Fruit fly (Drosophila melanogaster) whole organism, embryonic: ENCODE data around the gene CG2617.

Source experiments
- Ada2b ChIP-seq: fragments of 200-800 bp; sonication (Bioruptor generic); IDR thresholded peaks from 2 replicates; pipeline ENCODE4 v1.3.6; 2022; ENCODE audit warnings: missing biosample characterization, missing genetic modification characterization
- CG10979 ChIP-seq: fragments of 200-800 bp; sonication (Bioruptor generic); optimal IDR thresholded peaks from 2 replicates; lab custom pipeline; 2018; ENCODE audit warnings: missing biosample characterization, mild to moderate bottlenecking, missing genetic modification characterization, moderate library complexity
- CG11093 ChIP-seq: fragments of 200-800 bp; sonication (Bioruptor generic); IDR thresholded peaks from 3 replicates; pipeline ENCODE4 v1.3.6; 2022; ENCODE audit warnings: missing biosample characterization, missing genetic modification characterization
- CG11504 ChIP-seq: fragments of 200-800 bp; sonication (Bioruptor generic); optimal IDR thresholded peaks from 3 replicates; lab custom pipeline; 2019; ENCODE audit warnings: missing biosample characterization, mild to moderate bottlenecking, missing genetic modification characterization, moderate library complexity
- CG11723 ChIP-seq: fragments of 200-800 bp; sonication (Bioruptor generic); optimal IDR thresholded peaks from 2 replicates; lab custom pipeline; 2017; ENCODE audit warnings: missing biosample characterization, mild to moderate bottlenecking, missing genetic modification characterization
- CG12391 ChIP-seq: fragments of 200-800 bp; sonication (Bioruptor generic); optimal IDR thresholded peaks from 3 replicates; lab custom pipeline; 2018; ENCODE audit warnings: missing biosample characterization, mild to moderate bottlenecking, missing genetic modification characterization, moderate library complexity
- CG13296 ChIP-seq: fragments of 200-800 bp; sonication (Bioruptor generic); optimal IDR thresholded peaks from 3 replicates; lab custom pipeline; 2018; ENCODE audit warnings: missing biosample characterization, mild to moderate bottlenecking, missing genetic modification characterization
- CG14965 ChIP-seq: fragments of 200-800 bp; sonication (Bioruptor generic); optimal IDR thresholded peaks from 2 replicates; lab custom pipeline; 2016; ENCODE audit warnings: missing biosample characterization, missing genetic modification characterization, borderline replicate concordance
- CG1529 ChIP-seq: fragments of 200-800 bp; sonication (Bioruptor generic); optimal IDR thresholded peaks from 3 replicates; lab custom pipeline; 2018; ENCODE audit warnings: missing biosample characterization, missing genetic modification characterization
- CG16813 ChIP-seq: fragments of 200-800 bp; sonication (Bioruptor generic); IDR thresholded peaks from 3 replicates; pipeline ENCODE4 v1.3.6; 2022; ENCODE audit warnings: missing biosample characterization, missing genetic modification characterization; ENCODE audit not compliant: partially characterized antibody
- CG16863 ChIP-seq: fragments of 200-800 bp; sonication (Bioruptor generic); optimal IDR thresholded peaks from 3 replicates; lab custom pipeline; 2016; ENCODE audit warnings: missing biosample characterization, missing genetic modification characterization
- CG1792 ChIP-seq: fragments of 200-800 bp; sonication (Bioruptor generic); optimal IDR thresholded peaks from 2 replicates; lab custom pipeline; 2016; ENCODE audit warnings: missing biosample characterization, missing genetic modification characterization
- CG2202 ChIP-seq: fragments of 200-800 bp; sonication (Bioruptor generic); optimal IDR thresholded peaks from 2 replicates; lab custom pipeline; 2018; ENCODE audit warnings: missing biosample characterization, mild to moderate bottlenecking, missing genetic modification characterization
- CG30020 ChIP-seq: fragments of 200-800 bp; optimal IDR thresholded peaks from 2 replicates; lab custom pipeline; 2019; ENCODE audit warnings: missing biosample characterization, mild to moderate bottlenecking, missing genetic modification characterization, moderate library complexity
- CG33557 ChIP-seq: fragments of 200-800 bp; sonication (Bioruptor generic); optimal IDR thresholded peaks from 2 replicates; lab custom pipeline; 2019; ENCODE audit warnings: missing biosample characterization, mild to moderate bottlenecking, missing genetic modification characterization, moderate library complexity
- CG42726 ChIP-seq: fragments of 200-800 bp; sonication (Bioruptor generic); IDR thresholded peaks from 2 replicates; pipeline ENCODE4 v1.3.6; 2022; ENCODE audit warnings: missing biosample characterization, missing genetic modification characterization; ENCODE audit not compliant: partially characterized antibody
- CG4617 ChIP-seq: fragments of 200-800 bp; sonication (Bioruptor generic); optimal IDR thresholded peaks from 3 replicates; lab custom pipeline; 2016; ENCODE audit warnings: missing biosample characterization, missing genetic modification characterization, borderline replicate concordance
- CG5245 ChIP-seq: fragments of 200-800 bp; sonication (Bioruptor generic); optimal IDR thresholded peaks from 3 replicates; lab custom pipeline; 2016; ENCODE audit warnings: missing biosample characterization, missing genetic modification characterization
- CG6175 ChIP-seq: fragments of 200-800 bp; sonication (Bioruptor generic); IDR thresholded peaks from 3 replicates; pipeline ENCODE4 v1.3.6; 2022; ENCODE audit warnings: missing biosample characterization, missing genetic modification characterization
- CG8924 ChIP-seq: fragments of 200-800 bp; optimal IDR thresholded peaks from 3 replicates; lab custom pipeline; 2019; ENCODE audit warnings: missing biosample characterization, mild to moderate bottlenecking, missing genetic modification characterization, moderate library complexity
- CG9932 ChIP-seq: fragments of 200-800 bp; sonication (Bioruptor generic); IDR thresholded peaks from 2 replicates; pipeline ENCODE4 v1.3.6; 2022; ENCODE audit warnings: missing biosample characterization, missing genetic modification characterization
- D19A ChIP-seq: fragments of 200-800 bp; optimal IDR thresholded peaks from 3 replicates; lab custom pipeline; 2019; ENCODE audit warnings: missing biosample characterization, mild to moderate bottlenecking, missing genetic modification characterization, moderate library complexity
- Dip2 ChIP-seq: fragments of 200-800 bp; sonication (Bioruptor generic); IDR thresholded peaks from 2 replicates; pipeline ENCODE4 v1.3.6; 2022; ENCODE audit warnings: missing biosample characterization, missing genetic modification characterization
- Doc3 ChIP-seq: fragments of 200-800 bp; sonication (Bioruptor generic); IDR thresholded peaks from 3 replicates; pipeline ENCODE4 v1.3.6; 2022; ENCODE audit warnings: missing biosample characterization, missing genetic modification characterization; ENCODE audit not compliant: partially characterized antibody
- E2f2 ChIP-seq: fragments of 200-800 bp; sonication (Bioruptor generic); IDR thresholded peaks from 2 replicates; pipeline ENCODE4 v1.3.6; 2022; ENCODE audit warnings: missing biosample characterization, missing genetic modification characterization
- Eip74EF ChIP-seq, 2 experiments: fragments of 200-800 bp in 1 of 2; fragments of >200 bp in 1 of 2; sonication (Bioruptor generic) in 1 of 2; optimal IDR thresholded peaks; 2 replicates each; lab custom pipeline; 2017 to 2019; ENCODE audit warnings: missing biosample characterization in 2 of 2, missing genetic modification characterization in 2 of 2, mild to moderate bottlenecking in 1 of 2, moderate library complexity in 1 of 2
- Elba2 ChIP-seq: fragments of 200-800 bp; sonication (Bioruptor generic); optimal IDR thresholded peaks from 3 replicates; lab custom pipeline; 2016; ENCODE audit warnings: missing biosample characterization, missing genetic modification characterization
- H15 ChIP-seq: fragments of 200-800 bp; sonication (Bioruptor generic); IDR thresholded peaks from 3 replicates; pipeline ENCODE4 v1.3.6; 2022; ENCODE audit warnings: missing biosample characterization, missing genetic modification characterization
- HLH4C ChIP-seq: fragments of 200-800 bp; sonication (Bioruptor generic); IDR thresholded peaks from 3 replicates; pipeline ENCODE4 v1.3.6; 2022; ENCODE audit warnings: missing biosample characterization, missing genetic modification characterization; ENCODE audit not compliant: partially characterized antibody
- Lhr ChIP-seq: fragments of 200-800 bp; sonication (Bioruptor generic); optimal IDR thresholded peaks from 3 replicates; lab custom pipeline; 2017; ENCODE audit warnings: mild to moderate bottlenecking, missing biosample characterization, missing genetic modification reagents, missing genetic modification characterization
- Lim3 ChIP-seq: fragments of 200-800 bp; sonication (Bioruptor generic); IDR thresholded peaks from 2 replicates; pipeline ENCODE4 v1.3.6; 2022; ENCODE audit warnings: missing biosample characterization, missing genetic modification characterization
- NK7.1 ChIP-seq: fragments of 200-800 bp; sonication (Bioruptor generic); optimal IDR thresholded peaks from 3 replicates; lab custom pipeline; 2016; ENCODE audit warnings: missing biosample characterization, missing genetic modification characterization
- Poxn ChIP-seq: fragments of 200-800 bp; sonication (Bioruptor generic); IDR thresholded peaks from 2 replicates; pipeline ENCODE4 v1.3.6; 2022; ENCODE audit warnings: missing biosample characterization, missing genetic modification characterization
- cad ChIP-seq: fragments of >200 bp; optimal IDR thresholded peaks from 2 replicates; lab custom pipeline; 2017; ENCODE audit warnings: missing biosample characterization, missing genetic modification characterization
- chif ChIP-seq, 2 experiments: fragments of 200-800 bp; sonication (Bioruptor generic); optimal IDR thresholded peaks; 3 replicates each; lab custom pipeline; 2016; ENCODE audit warnings: missing biosample characterization in 2 of 2, missing genetic modification characterization in 2 of 2
- croc ChIP-seq: fragments of 200-800 bp; sonication (Bioruptor generic); conservative IDR thresholded peaks from 3 replicates; pipeline ENCODE4 v1.3.6; 2022; ENCODE audit warnings: missing biosample characterization, missing genetic modification characterization
- fd64A ChIP-seq: fragments of 200-800 bp; sonication (Bioruptor generic); optimal IDR thresholded peaks from 3 replicates; lab custom pipeline; 2018; ENCODE audit warnings: missing biosample characterization, mild to moderate bottlenecking, missing genetic modification characterization
- gfzf ChIP-seq: fragments of 200-800 bp; sonication (Bioruptor generic); optimal IDR thresholded peaks from 2 replicates; lab custom pipeline; 2016; ENCODE audit warnings: missing biosample characterization, mild to moderate bottlenecking, missing genetic modification characterization, moderate library complexity
- hb ChIP-seq: fragments of 200-800 bp; sonication (Bioruptor generic); IDR thresholded peaks from 3 replicates; pipeline ENCODE4 v1.3.6; 2022; ENCODE audit warnings: missing biosample characterization, missing genetic modification characterization; ENCODE audit not compliant: partially characterized antibody
- ken ChIP-seq: fragments of 200-800 bp; sonication (Bioruptor generic); IDR thresholded peaks from 3 replicates; pipeline ENCODE4 v1.3.6; 2022; ENCODE audit warnings: missing biosample characterization, missing genetic modification characterization
- knrl ChIP-seq: fragments of 200-800 bp; sonication (Bioruptor generic); IDR thresholded peaks from 3 replicates; pipeline ENCODE4 v1.3.6; 2022; ENCODE audit warnings: missing biosample characterization, missing genetic modification characterization; ENCODE audit not compliant: partially characterized antibody
- maf-S ChIP-seq: fragments of 200-800 bp; sonication (Bioruptor generic); optimal IDR thresholded peaks from 2 replicates; lab custom pipeline; 2016; ENCODE audit warnings: missing biosample characterization, missing genetic modification characterization
- nerfin-2 ChIP-seq: fragments of 200-800 bp; sonication (Bioruptor generic); IDR thresholded peaks from 2 replicates; pipeline ENCODE4 v1.3.6; 2022; ENCODE audit warnings: missing biosample characterization, missing genetic modification characterization; ENCODE audit not compliant: partially characterized antibody
- pita ChIP-seq: fragments of 200-800 bp; sonication (Bioruptor generic); optimal IDR thresholded peaks from 2 replicates; lab custom pipeline; 2017; ENCODE audit warnings: missing biosample characterization, mild to moderate bottlenecking, missing genetic modification characterization
- salm ChIP-seq: fragments of 200-800 bp; sonication (Bioruptor generic); optimal IDR thresholded peaks from 2 replicates; lab custom pipeline; 2018; ENCODE audit warnings: missing biosample characterization, mild to moderate bottlenecking, missing genetic modification characterization
- slou ChIP-seq: fragments of 200-800 bp; sonication (Bioruptor generic); optimal IDR thresholded peaks from 3 replicates; lab custom pipeline; 2016; ENCODE audit warnings: missing biosample characterization, missing genetic modification characterization
- tx ChIP-seq: fragments of 200-800 bp; sonication (Bioruptor generic); optimal IDR thresholded peaks from 2 replicates; lab custom pipeline; 2016; ENCODE audit warnings: missing biosample characterization, missing genetic modification characterization
- usp ChIP-seq: fragments of >200 bp; optimal IDR thresholded peaks from 2 replicates; lab custom pipeline; 2017; ENCODE audit warnings: missing biosample characterization, missing genetic modification characterization

Gene CG2617

dm6 chr2L:20714468-20715404, 32.6 kb downstream of the CG2617 start, which contains the start of gene Hr38 (continued):
- TF ChIP-seq CG4617 (GFP tag; lab: Kevin White, UChicago) (no peak), CG11504 (tag; lab: Kevin White, UChicago) (peak; percentile 68), nerfin-2 (no peak), CG5245 (GFP tag; lab: Kevin White, UChicago) (no peak), Lim3 (GFP tag; lab: Robert Waterston, UW) (no peak), slou (GFP tag; lab: Kevin White, UChicago) (no peak), CG30020 (tag; lab: Kevin White, UChicago) (no peak), chif (GFP tag; optimal IDR thresholded peaks at IDR 0.05; lab: Kevin White, UChicago) (no peak), CG1529 (GFP tag; lab: Kevin White, UChicago) (no peak), CG11723 (GFP tag; lab: Kevin White, UChicago) (no peak), knrl (GFP tag; lab: Robert Waterston, UW) (no peak; the same call in 2 of the 3 replicates), CG9932 (GFP tag; lab: Robert Waterston, UW) (no peak; the same call in 1 of the 2 replicates), pita (GFP tag; lab: Kevin White, UChicago) (no peak), CG8924 (tag; lab: Kevin White, UChicago) (peak; percentile 27), CG2202 (tag; lab: Kevin White, UChicago) (no peak), NK7.1 (GFP tag; lab: Kevin White, UChicago) (no peak), E2f2 (GFP tag; lab: Robert Waterston, UW) (no peak), tx (GFP tag; lab: Kevin White, UChicago) (no peak), CG12391 (no peak), HLH4C (GFP tag; lab: Robert Waterston, UW) (no peak; the same call in 2 of the 3 replicates), Ada2b (no peak), hb (GFP tag; lab: Robert Waterston, UW) (no peak), CG13296 (GFP tag; lab: Kevin White, UChicago) (peak; percentile 50), croc (GFP tag; lab: Robert Waterston, UW) (no peak), fd64A (GFP tag; lab: Kevin White, UChicago) (no peak), CG6175 (no peak), D19A (tag; lab: Kevin White, UChicago) (peak; percentile 13), usp (no peak), H15 (no peak), maf-S (GFP tag; lab: Kevin White, UChicago) (no peak), cad (GFP tag; lab: Kevin White, UChicago) (no peak), ken (GFP tag; lab: Robert Waterston, UW) (no peak), CG14965 (GFP tag; lab: Kevin White, UChicago) (no peak), CG16813 (no peak), CG33557 (peak; percentile 30), Lhr (GFP tag; lab: Kevin White, UChicago) (no peak), CG16863 (no peak), Elba2 (GFP tag; lab: Kevin White, UChicago) (no peak), Eip74EF (GFP tag; optimal IDR thresholded peaks at IDR 0.05; lab: Kevin White, UChicago) (no peak), CG42726 (GFP tag; lab: Robert Waterston, UW) (0 out of 2 replicates have a peak, but pooled peaks have one; percentile 25), CG11093 (GFP tag; lab: Robert Waterston, UW) (no peak), CG1792 (GFP tag; lab: Kevin White, UChicago) (no peak), CG10979 (tag; lab: Kevin White, UChicago) (no peak), Dip2 (GFP tag; lab: Robert Waterston, UW) (no peak; the same call in 1 of the 2 replicates), salm (no peak), Poxn (GFP tag; lab: Robert Waterston, UW) (no peak), Doc3 (GFP tag; lab: Robert Waterston, UW) (no peak), gfzf (no peak)
